Fruit fly (Drosophila melanogaster) whole organism, embryonic: Measurements from ENCODE around the gene Cdc5.
A peak's percentile ranks its signal among the peaks of the same experiment; 100 is the strongest.

ENCODE experiments used
- ATbp ChIP-seq: fragments of 200-800 bp; sonication (Bioruptor generic); optimal IDR thresholded peaks from 2 replicates; lab custom pipeline; 2017; ENCODE audit warnings: missing biosample characterization, mild to moderate bottlenecking, missing genetic modification characterization, missing genetic modification reagents
- Ada2b ChIP-seq: fragments of 200-800 bp; sonication (Bioruptor generic); IDR thresholded peaks from 2 replicates; pipeline ENCODE4 v1.3.6; 2022; ENCODE audit warnings: missing biosample characterization, missing genetic modification characterization
- Asciz ChIP-seq: fragments of 200-800 bp; sonication (Bioruptor generic); optimal IDR thresholded peaks from 2 replicates; lab custom pipeline; 2017; ENCODE audit warnings: missing biosample characterization, mild to moderate bottlenecking, missing genetic modification characterization, missing genetic modification reagents
- Atf6 ChIP-seq: fragments of 200-800 bp; sonication (Bioruptor generic); IDR thresholded peaks from 2 replicates; pipeline ENCODE4 v1.3.6; 2022; ENCODE audit warnings: missing biosample characterization, missing genetic modification characterization
- CG10267 ChIP-seq: fragments of 200-800 bp; sonication (Bioruptor generic); optimal IDR thresholded peaks from 2 replicates; lab custom pipeline; 2018; ENCODE audit warnings: missing biosample characterization, mild to moderate bottlenecking, missing genetic modification characterization, moderate library complexity
- CG10321 ChIP-seq: fragments of 200-800 bp; sonication (Bioruptor generic); IDR thresholded peaks from 2 replicates; pipeline ENCODE4 v1.3.6; 2022; ENCODE audit warnings: missing biosample characterization, missing genetic modification characterization
- CG10543 ChIP-seq: fragments of 200-800 bp; sonication (Bioruptor generic); optimal IDR thresholded peaks from 3 replicates; lab custom pipeline; 2017; ENCODE audit warnings: missing biosample characterization, mild to moderate bottlenecking, missing genetic modification characterization, moderate library complexity
- CG11695 ChIP-seq: fragments of 200-800 bp; sonication (Bioruptor generic); IDR thresholded peaks from 3 replicates; pipeline ENCODE4 v1.3.6; 2022; ENCODE audit warnings: missing biosample characterization, missing genetic modification characterization
- CG12155 ChIP-seq: fragments of 200-800 bp; sonication (Bioruptor generic); optimal IDR thresholded peaks from 3 replicates; lab custom pipeline; 2016; ENCODE audit warnings: missing biosample characterization, missing genetic modification characterization
- CG30403 ChIP-seq: fragments of 200-800 bp; sonication (Bioruptor generic); optimal IDR thresholded peaks from 3 replicates; lab custom pipeline; 2016; ENCODE audit warnings: missing biosample characterization, missing genetic modification characterization
- CG3407 ChIP-seq: fragments of 200-800 bp; sonication (Bioruptor generic); optimal IDR thresholded peaks from 2 replicates; lab custom pipeline; 2018; ENCODE audit warnings: missing biosample characterization, mild to moderate bottlenecking, missing genetic modification characterization
- CG6683 ChIP-seq: fragments of 200-800 bp; sonication (Bioruptor generic); optimal IDR thresholded peaks from 2 replicates; lab custom pipeline; 2017; ENCODE audit warnings: missing biosample characterization, mild to moderate bottlenecking, missing genetic modification characterization, missing genetic modification reagents
- CG7556 ChIP-seq: fragments of 200-800 bp; sonication (Bioruptor generic); optimal IDR thresholded peaks from 2 replicates; lab custom pipeline; 2017; ENCODE audit warnings: missing biosample characterization, mild to moderate bottlenecking, missing genetic modification characterization
- CG7786 ChIP-seq: fragments of 200-800 bp; sonication (Bioruptor generic); optimal IDR thresholded peaks from 2 replicates; lab custom pipeline; 2016; ENCODE audit warnings: missing biosample characterization, missing genetic modification characterization
- CG8290 ChIP-seq, 3 experiments: fragments of 200-800 bp; sonication (Bioruptor generic); optimal IDR thresholded peaks; 2 replicates each; lab custom pipeline; 2016 to 2019; ENCODE audit warnings: missing biosample characterization in 3 of 3, missing genetic modification characterization in 3 of 3, mild to moderate bottlenecking in 2 of 3, moderate library complexity in 1 of 3
- CG8944 ChIP-seq: fragments of 200-800 bp; sonication (Bioruptor generic); optimal IDR thresholded peaks from 3 replicates; lab custom pipeline; 2016; ENCODE audit warnings: missing biosample characterization, missing genetic modification characterization
- CHES-1-like ChIP-seq: fragments of 200-800 bp; sonication (Bioruptor generic); optimal IDR thresholded peaks from 2 replicates; lab custom pipeline; 2016; ENCODE audit warnings: missing biosample characterization, missing genetic modification characterization
- CrebB ChIP-seq: fragments of 200-800 bp; sonication (Bioruptor generic); optimal IDR thresholded peaks from 3 replicates; lab custom pipeline; 2018; ENCODE audit warnings: missing biosample characterization, mild to moderate bottlenecking, missing genetic modification characterization
- Dad ChIP-seq: fragments of 200-800 bp; sonication (Bioruptor generic); optimal IDR thresholded peaks from 3 replicates; lab custom pipeline; 2016; ENCODE audit warnings: missing biosample characterization, missing genetic modification characterization
- Elba2 ChIP-seq: fragments of 200-800 bp; sonication (Bioruptor generic); optimal IDR thresholded peaks from 3 replicates; lab custom pipeline; 2016; ENCODE audit warnings: missing biosample characterization, missing genetic modification characterization
- Hey ChIP-seq: fragments of 200-800 bp; sonication (Bioruptor generic); optimal IDR thresholded peaks from 3 replicates; lab custom pipeline; 2018; ENCODE audit warnings: missing biosample characterization, mild to moderate bottlenecking, missing genetic modification characterization
- Hr3 ChIP-seq: fragments of 200-800 bp; sonication (Bioruptor generic); optimal IDR thresholded peaks from 3 replicates; lab custom pipeline; 2016; ENCODE audit warnings: missing biosample characterization, missing genetic modification characterization
- MESR4 ChIP-seq: fragments of 200-800 bp; sonication (Bioruptor generic); optimal IDR thresholded peaks from 2 replicates; lab custom pipeline; 2018; ENCODE audit warnings: missing biosample characterization, mild to moderate bottlenecking, missing genetic modification characterization, moderate library complexity
- NC2α ChIP-seq: fragments of 200-800 bp; sonication (Bioruptor generic); optimal IDR thresholded peaks from 2 replicates; lab custom pipeline; 2016; ENCODE audit warnings: missing biosample characterization, missing genetic modification characterization
- Opbp ChIP-seq: fragments of 200-800 bp; sonication (Bioruptor generic); IDR thresholded peaks from 3 replicates; pipeline ENCODE4 v1.3.6; 2022; ENCODE audit warnings: missing biosample characterization, missing genetic modification characterization; ENCODE audit not compliant: partially characterized antibody
- Ptx1 ChIP-seq: fragments of 200-800 bp; sonication (Bioruptor generic); IDR thresholded peaks from 2 replicates; pipeline ENCODE4 v1.3.6; 2022; ENCODE audit warnings: missing biosample characterization, missing genetic modification characterization
- Ravus ChIP-seq: fragments of 200-800 bp; sonication (Bioruptor generic); IDR thresholded peaks from 2 replicates; pipeline ENCODE4 v1.3.6; 2022; ENCODE audit warnings: missing biosample characterization, missing genetic modification characterization
- Scr ChIP-seq: fragments of 200-800 bp; sonication (Bioruptor generic); IDR thresholded peaks from 2 replicates; pipeline ENCODE4 v1.3.6; 2022; ENCODE audit warnings: missing biosample characterization, missing genetic modification characterization; ENCODE audit not compliant: partially characterized antibody
- Side ChIP-seq: fragments of 200-800 bp; sonication (Bioruptor generic); optimal IDR thresholded peaks from 2 replicates; lab custom pipeline; 2016; ENCODE audit warnings: missing biosample characterization, missing genetic modification characterization
- Stat92E ChIP-seq, 3 experiments: fragments of >200 bp in 2 of 3; fragments of 200-800 bp in 1 of 3; sonication (Bioruptor generic) in 1 of 3; optimal IDR thresholded peaks; 2 replicates each; lab custom pipeline; 2017 to 2019; ENCODE audit warnings: missing biosample characterization in 3 of 3, missing genetic modification characterization in 3 of 3, mild to moderate bottlenecking in 1 of 3, moderate library complexity in 1 of 3
- Xrp1 ChIP-seq: fragments of 200-800 bp; sonication (Bioruptor generic); IDR thresholded peaks from 2 replicates; pipeline ENCODE4 v1.3.6; 2022; ENCODE audit warnings: missing biosample characterization, missing genetic modification characterization
- bcd ChIP-seq: fragments of 200-800 bp; sonication (Bioruptor generic); optimal IDR thresholded peaks from 2 replicates; lab custom pipeline; 2017; ENCODE audit warnings: missing biosample characterization, mild to moderate bottlenecking, missing genetic modification characterization
- br ChIP-seq: fragments of >200 bp; optimal IDR thresholded peaks from 2 replicates; lab custom pipeline; 2017
- chif ChIP-seq, 2 experiments: fragments of 200-800 bp; sonication (Bioruptor generic); optimal IDR thresholded peaks; 3 replicates each; lab custom pipeline; 2016; ENCODE audit warnings: missing biosample characterization in 2 of 2, missing genetic modification characterization in 2 of 2
- dm ChIP-seq: fragments of 200-800 bp; sonication (Bioruptor generic); optimal IDR thresholded peaks from 3 replicates; lab custom pipeline; 2016; ENCODE audit warnings: missing biosample characterization, missing genetic modification characterization
- dmrt11E ChIP-seq: fragments of 200-800 bp; sonication (Bioruptor generic); optimal IDR thresholded peaks from 3 replicates; lab custom pipeline; 2018; ENCODE audit warnings: missing biosample characterization, mild to moderate bottlenecking, missing genetic modification characterization, moderate library complexity
- exex ChIP-seq: fragments of 200-800 bp; sonication (Bioruptor generic); optimal IDR thresholded peaks from 4 replicates; lab custom pipeline; 2018; ENCODE audit warnings: missing biosample characterization, mild to moderate bottlenecking, missing genetic modification characterization, moderate library complexity
- fd64A ChIP-seq: fragments of 200-800 bp; sonication (Bioruptor generic); optimal IDR thresholded peaks from 3 replicates; lab custom pipeline; 2018; ENCODE audit warnings: missing biosample characterization, mild to moderate bottlenecking, missing genetic modification characterization
- grn ChIP-seq: fragments of 200-800 bp; sonication (Bioruptor generic); optimal IDR thresholded peaks from 3 replicates; lab custom pipeline; 2017; ENCODE audit warnings: missing biosample characterization, missing genetic modification characterization
- h ChIP-seq: fragments of >200 bp; optimal IDR thresholded peaks from 2 replicates; lab custom pipeline; 2017
- hth ChIP-seq: fragments of >200 bp; optimal IDR thresholded peaks from 2 replicates; lab custom pipeline; 2017; ENCODE audit warnings: inconsistent platforms
- inv ChIP-seq: fragments of 200-800 bp; sonication (Bioruptor generic); IDR thresholded peaks from 2 replicates; pipeline ENCODE4 v1.3.6; 2022; ENCODE audit warnings: missing biosample characterization, missing genetic modification characterization; ENCODE audit not compliant: partially characterized antibody
- lilli ChIP-seq: fragments of 200-800 bp; sonication (Bioruptor generic); optimal IDR thresholded peaks from 3 replicates; lab custom pipeline; 2016; ENCODE audit warnings: missing biosample characterization, missing genetic modification characterization
- org-1 ChIP-seq: fragments of 200-800 bp; sonication (Bioruptor generic); optimal IDR thresholded peaks from 2 replicates; lab custom pipeline; 2017; ENCODE audit warnings: missing biosample characterization, missing genetic modification characterization
- pita ChIP-seq: fragments of 200-800 bp; sonication (Bioruptor generic); optimal IDR thresholded peaks from 2 replicates; lab custom pipeline; 2017; ENCODE audit warnings: missing biosample characterization, mild to moderate bottlenecking, missing genetic modification characterization
- row ChIP-seq: fragments of 200-800 bp; sonication (Bioruptor generic); IDR thresholded peaks from 3 replicates; pipeline ENCODE4 v1.3.6; 2022; ENCODE audit warnings: missing biosample characterization, missing genetic modification characterization
- salm ChIP-seq: fragments of 200-800 bp; sonication (Bioruptor generic); optimal IDR thresholded peaks from 2 replicates; lab custom pipeline; 2018; ENCODE audit warnings: missing biosample characterization, mild to moderate bottlenecking, missing genetic modification characterization
- unc-4 ChIP-seq: fragments of 200-800 bp; sonication (Bioruptor generic); IDR thresholded peaks from 2 replicates; pipeline ENCODE4 v1.3.6; 2022; ENCODE audit warnings: missing biosample characterization, missing genetic modification characterization; ENCODE audit not compliant: partially characterized antibody
- wdn ChIP-seq: fragments of 200-800 bp; sonication (Bioruptor generic); IDR thresholded peaks from 2 replicates; pipeline ENCODE4 v1.3.6; 2022; ENCODE audit warnings: missing biosample characterization, missing genetic modification characterization

Cdc5 gene

DNA sequence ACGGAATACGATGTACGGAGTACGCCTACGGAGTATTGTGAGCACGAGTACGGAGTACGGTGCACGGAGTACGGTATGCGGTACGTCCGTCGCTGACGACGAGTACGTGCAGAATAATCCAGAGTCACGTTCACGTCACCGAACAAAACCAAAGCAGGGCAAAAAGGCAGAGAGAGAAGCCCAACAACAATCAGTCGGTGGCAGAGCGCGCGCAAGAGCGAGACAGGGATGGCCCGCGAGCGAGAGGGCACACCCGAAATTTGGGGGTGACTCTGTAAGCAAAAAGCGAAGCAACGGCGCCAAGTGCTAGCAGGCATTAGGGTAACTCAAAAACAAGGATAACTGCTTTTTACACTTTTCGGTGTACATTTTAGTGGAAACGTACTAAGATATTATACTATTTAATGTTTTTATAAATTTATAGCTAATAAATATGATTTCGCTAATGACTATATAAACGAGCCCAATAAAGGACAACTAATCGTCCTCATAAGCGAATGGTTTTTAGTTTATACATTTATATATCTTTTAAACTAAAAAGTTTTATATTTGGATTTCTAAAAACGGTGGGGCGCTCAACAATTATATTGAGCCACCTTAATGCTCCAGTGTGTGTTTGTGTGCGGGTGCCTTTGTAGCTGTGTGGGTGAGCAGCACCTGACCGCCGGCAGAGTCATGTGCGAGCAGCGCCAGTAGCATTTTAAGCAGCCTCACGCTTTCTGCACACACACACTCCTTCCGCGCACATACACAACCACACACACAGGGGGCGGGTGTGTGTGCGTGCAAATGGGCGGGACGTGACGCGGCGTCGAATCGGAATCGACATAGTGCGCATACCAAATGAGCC, 16.3 kb upstream of the Cdc5 start (continued):
- TF ChIP-seq Ravus (GFP tag; lab: Robert Waterston, UW) (peak; percentile 25), chif (GFP tag; optimal IDR thresholded peaks at IDR 0.05; lab: Kevin White, UChicago) (no peak), CG10543 (GFP tag; lab: Kevin White, UChicago) (peak; percentile 92), Side (GFP tag; lab: Kevin White, UChicago) (no peak), CG11695 (peak; percentile 92), CG6683 (peak; percentile 92), bcd (GFP tag; lab: Kevin White, UChicago) (peak; percentile 90), h (lab: Kevin White, UChicago) (no peak), NC2α (GFP tag; lab: Kevin White, UChicago) (no peak), dm (GFP tag; lab: Kevin White, UChicago) (no peak), CHES-1-like (no peak), Hr3 (peak; percentile 84), wdn (peak; percentile 60), Dad (GFP tag; lab: Kevin White, UChicago) (no peak), Hey (tag; lab: Kevin White, UChicago) (no peak), inv (no peak), hth (no peak), MESR4 (peak; percentile 14), pita (GFP tag; lab: Kevin White, UChicago) (no peak), CG8944 (no peak), br (no peak), CrebB (tag; lab: Kevin White, UChicago) (peak; percentile 76), CG7556 (GFP tag; lab: Kevin White, UChicago) (peak; percentile 98), grn (GFP tag; lab: Kevin White, UChicago) (no peak), CG8290 (GFP tag; optimal IDR thresholded peaks at IDR 0.05; lab: Kevin White, UChicago) (peak; percentile 9), CG8290 (tag; optimal IDR thresholded peaks at IDR 0.05; lab: Kevin White, UChicago) (peak in 1 of 2 experiments; percentile 19), ATbp (GFP tag; lab: Kevin White, UChicago) (peak; percentile 90), CG30403 (GFP tag; lab: Kevin White, UChicago) (peak; percentile 90), Stat92E (GFP tag; optimal IDR thresholded peaks at IDR 0.05; lab: Kevin White, UChicago) (peak in 1 of 3 experiments; percentile 7), CG10267 (peak; percentile 88), Opbp (GFP tag; lab: Robert Waterston, UW) (peak; percentile 48; the same call in 1 of the 3 replicates), CG3407 (GFP tag; lab: Kevin White, UChicago) (peak; percentile 85), Asciz (GFP tag; lab: Kevin White, UChicago) (peak; percentile 83), CG10321 (GFP tag; lab: Robert Waterston, UW) (peak; percentile 83), Atf6 (GFP tag; lab: Robert Waterston, UW) (peak; percentile 74), Xrp1 (GFP tag; lab: Robert Waterston, UW) (peak; percentile 88), org-1 (GFP tag; lab: Kevin White, UChicago) (peak; percentile 86), dmrt11E (tag; lab: Kevin White, UChicago) (peak; percentile 94), row (peak; percentile 73; the same call in 2 of the 3 replicates), Elba2 (no peak), Ptx1 (GFP tag; lab: Robert Waterston, UW) (peak; percentile 66), exex (tag; lab: Kevin White, UChicago) (peak; percentile 74), CG12155 (GFP tag; lab: Kevin White, UChicago) (peak; percentile 79), unc-4 (GFP tag; lab: Robert Waterston, UW) (0 out of 2 replicates have a peak, but pooled peaks have one; percentile 13), fd64A (peak; percentile 6), lilli (peak; percentile 69), Ada2b (GFP tag; lab: Robert Waterston, UW) (peak; percentile 81), CG7786 (GFP tag; lab: Kevin White, UChicago) (no peak), Scr (GFP tag; lab: Robert Waterston, UW) (no peak), salm (tag; lab: Kevin White, UChicago) (peak; percentile 86)
